Fruit fly (Drosophila melanogaster) whole organism: ENCODE results near the gene CG15286.

Experiments used
- CG8478 ChIP-seq: fragments of >200 bp; optimal IDR thresholded peaks from 2 replicates; lab custom pipeline; 2018; ENCODE audit warnings: inconsistent platforms
- psq ChIP-seq: fragments of >200 bp; optimal IDR thresholded peaks from 2 replicates; lab custom pipeline; 2017

dm6 chr2L:14333965-14334364 is 4.1 kb upstream of the CG15286 start, which contains the start of gene CG33090:
- TF ChIP-seq CG8478 (no peak), psq (lab: Kevin White, UChicago) (no peak)
